Worm (Caenorhabditis elegans) whole organism, mixed stage, embryonic: Measurements from ENCODE around the gene F23F1.5.

Experiments used
- lsy-2 ChIP-seq: fragments of 150-350 bp; optimal IDR thresholded peaks from 2 replicates; lab custom pipeline; 2014; ENCODE audit warnings: missing biosample characterization, missing genetic modification characterization
- nhr-237 ChIP-seq: fragments of 150-350 bp; optimal IDR thresholded peaks from 2 replicates; lab custom pipeline; 2014; ENCODE audit warnings: missing biosample characterization, missing genetic modification characterization

ce11 chrII:76662-77061 lies 45.3 kb upstream of the F23F1.5 start:
- TF ChIP-seq lsy-2 (tag; lab: Kevin White, UChicago) (no peak), nhr-237 (tag; lab: Kevin White, UChicago) (no peak)
